Worm (Caenorhabditis elegans): ENCODE results near the gene Y39H10B.3.

DNA sequence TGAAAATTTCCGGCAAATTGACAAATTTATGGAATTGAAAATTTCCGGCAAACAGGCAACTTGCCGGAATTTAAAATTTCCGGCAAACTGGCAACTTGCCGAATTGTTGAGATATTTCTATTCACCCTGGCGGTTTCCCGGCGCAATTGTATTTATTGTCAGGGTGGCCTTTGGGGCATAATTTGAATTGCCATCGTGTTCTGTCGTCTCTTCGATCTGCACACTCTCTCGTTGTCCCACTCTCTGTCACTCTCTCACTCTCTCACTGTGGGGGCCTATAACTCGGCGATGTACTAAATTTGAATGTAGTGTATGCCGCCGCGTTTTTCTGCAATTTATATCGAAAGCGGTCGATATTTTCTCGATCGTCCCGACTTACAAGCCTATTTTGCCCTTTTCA lies 32.4 kb downstream of the Y39H10B.3 start:
- TF ChIP-seq ceh-13 (GFP tag; optimal IDR thresholded peaks at IDR 0.05) (no peak), tra-4 (tag; optimal IDR thresholded peaks at IDR 0.05) (no peak), ama-1 (optimal IDR thresholded peaks at IDR 0.05) (no peak), ceh-36 (tag; optimal IDR thresholded peaks at IDR 0.05) (no peak), ets-7 (tag; optimal IDR thresholded peaks at IDR 0.05) (no peak)
